Worm (Caenorhabditis elegans) whole organism, L2 larva: ENCODE results near the gene Y43E12A.2.

Experiments
- C34F6.9 ChIP-seq: fragments of 150-350 bp; optimal IDR thresholded peaks from 2 replicates; lab custom pipeline; 2014; ENCODE audit warnings: missing biosample characterization, missing genetic modification characterization
- F13H6.1 ChIP-seq: sonication (generic microtip); optimal IDR thresholded peaks from 2 replicates; lab custom pipeline; 2016; ENCODE audit warnings: missing genetic modification characterization, missing compliant biosample characterization
- R02D3.7 ChIP-seq: fragments of 150-350 bp; optimal IDR thresholded peaks from 2 replicates; lab custom pipeline; 2014; ENCODE audit warnings: missing biosample characterization, missing genetic modification characterization
- ZK546.5 ChIP-seq: sonication (generic microtip); optimal IDR thresholded peaks from 2 replicates; lab custom pipeline; 2017; ENCODE audit warnings: missing biosample characterization, missing genetic modification characterization
- alr-1 ChIP-seq: fragments of 150-350 bp; optimal IDR thresholded peaks from 2 replicates; lab custom pipeline; 2014; ENCODE audit warnings: missing biosample characterization, missing genetic modification characterization
- aly-2 ChIP-seq: fragments of 150-350 bp; optimal IDR thresholded peaks from 2 replicates; lab custom pipeline; 2014; ENCODE audit warnings: missing biosample characterization, missing genetic modification characterization
- ama-1 ChIP-seq: fragments of 150-350 bp; optimal IDR thresholded peaks from 2 replicates; lab custom pipeline; 2018; ENCODE audit warnings: inconsistent platforms
- blmp-1 ChIP-seq: sonication (generic microtip); optimal IDR thresholded peaks from 2 replicates; lab custom pipeline; 2017; ENCODE audit warnings: missing genetic modification characterization, mild to moderate bottlenecking, missing compliant biosample characterization, antibody characterized with exemption, moderate library complexity; ENCODE audit not compliant: insufficient read depth
- crh-2 ChIP-seq: sonication (generic microtip); optimal IDR thresholded peaks from 2 replicates; lab custom pipeline; 2017; ENCODE audit warnings: missing biosample characterization, missing genetic modification characterization
- dmd-4 ChIP-seq: sonication (generic microtip); optimal IDR thresholded peaks from 2 replicates; lab custom pipeline; 2017; ENCODE audit warnings: missing biosample characterization, missing genetic modification characterization
- elt-3 ChIP-seq: sonication (generic microtip); optimal IDR thresholded peaks from 2 replicates; lab custom pipeline; 2017; ENCODE audit warnings: missing biosample characterization, missing genetic modification characterization
- fos-1 ChIP-seq: fragments of 150-350 bp; optimal IDR thresholded peaks from 2 replicates; lab custom pipeline; 2014; ENCODE audit warnings: missing biosample characterization, missing genetic modification characterization
- gmeb-1 ChIP-seq: fragments of 150-350 bp; optimal IDR thresholded peaks from 2 replicates; lab custom pipeline; 2014; ENCODE audit warnings: missing biosample characterization, missing genetic modification characterization
- lin-11 ChIP-seq: fragments of 150-350 bp; sonication (generic microtip); optimal IDR thresholded peaks from 2 replicates; lab custom pipeline; 2014; ENCODE audit warnings: missing biosample characterization, missing genetic modification characterization, inconsistent platforms, mixed read lengths
- lin-13 ChIP-seq: fragments of 150-350 bp; optimal IDR thresholded peaks from 2 replicates; lab custom pipeline; 2014; ENCODE audit warnings: missing biosample characterization, missing genetic modification reagents, missing genetic modification characterization
- lsy-2 ChIP-seq, 2 experiments: fragments of 150-350 bp in 1 of 2; sonication (generic microtip) in 1 of 2; optimal IDR thresholded peaks; 2 replicates each; lab custom pipeline; 2014 to 2017; ENCODE audit warnings: missing biosample characterization in 2 of 2, missing genetic modification characterization in 2 of 2
- mab-5 ChIP-seq: fragments of 150-350 bp; optimal IDR thresholded peaks from 2 replicates; lab custom pipeline; 2014; ENCODE audit warnings: missing biosample characterization, missing genetic modification characterization
- mbf-1 ChIP-seq: sonication (generic microtip); optimal IDR thresholded peaks from 2 replicates; lab custom pipeline; 2017; ENCODE audit warnings: missing biosample characterization, missing genetic modification characterization
- mdl-1 ChIP-seq, 2 experiments: fragments of 150-350 bp in 1 of 2; sonication (generic microtip) in 1 of 2; optimal IDR thresholded peaks; 2 replicates each; lab custom pipeline; 2017; ENCODE audit warnings: missing biosample characterization in 2 of 2, missing genetic modification characterization in 2 of 2
- nhr-10 ChIP-seq: sonication (generic microtip); optimal IDR thresholded peaks from 2 replicates; lab custom pipeline; 2017; ENCODE audit warnings: missing biosample characterization, missing genetic modification characterization
- nhr-129 ChIP-seq: fragments of 150-350 bp; optimal IDR thresholded peaks from 2 replicates; lab custom pipeline; 2014; ENCODE audit warnings: missing biosample characterization, missing genetic modification characterization
- nhr-21 ChIP-seq: fragments of 150-350 bp; optimal IDR thresholded peaks from 2 replicates; lab custom pipeline; 2014; ENCODE audit warnings: missing biosample characterization, missing genetic modification characterization
- nhr-25 ChIP-seq: fragments of 150-350 bp; sonication (generic microtip); optimal IDR thresholded peaks from 3 replicates; lab custom pipeline; 2014; ENCODE audit warnings: missing biosample characterization, missing genetic modification characterization
- nhr-6 ChIP-seq: fragments of 150-350 bp; optimal IDR thresholded peaks from 2 replicates; lab custom pipeline; 2014; ENCODE audit warnings: missing biosample characterization, missing genetic modification characterization
- nhr-77 ChIP-seq: fragments of 150-350 bp; optimal IDR thresholded peaks from 2 replicates; lab custom pipeline; 2014; ENCODE audit warnings: missing biosample characterization, missing genetic modification characterization
- peb-1 ChIP-seq: fragments of 150-350 bp; optimal IDR thresholded peaks from 2 replicates; lab custom pipeline; 2014; ENCODE audit warnings: missing biosample characterization, missing genetic modification characterization
- sem-4 ChIP-seq: fragments of 150-350 bp; optimal IDR thresholded peaks from 2 replicates; lab custom pipeline; 2014; ENCODE audit warnings: missing biosample characterization, missing genetic modification reagents, missing genetic modification characterization
- skn-1 ChIP-seq: sonication (generic microtip); optimal IDR thresholded peaks from 2 replicates; lab custom pipeline; 2017; ENCODE audit warnings: missing biosample characterization, missing genetic modification characterization
- sma-3 ChIP-seq: sonication (generic microtip); optimal IDR thresholded peaks from 2 replicates; lab custom pipeline; 2016; ENCODE audit warnings: missing genetic modification reagents, missing genetic modification characterization, missing compliant biosample characterization
- sma-9 ChIP-seq, 2 experiments: fragments of 150-350 bp in 1 of 2; sonication (generic microtip) in 1 of 2; optimal IDR thresholded peaks; 2 replicates each; lab custom pipeline; 2014 to 2016; ENCODE audit warnings: missing genetic modification characterization in 2 of 2, mild to moderate bottlenecking in 1 of 2, missing biosample characterization in 1 of 2, missing compliant biosample characterization in 1 of 2, missing genetic modification reagents in 1 of 2, moderate library complexity in 1 of 2
- snpc-4 ChIP-seq: fragments of 150-350 bp; optimal IDR thresholded peaks from 2 replicates; lab custom pipeline; 2014; ENCODE audit warnings: missing biosample characterization, missing genetic modification characterization
- unc-55 ChIP-seq: fragments of 150-350 bp; sonication (generic microtip); optimal IDR thresholded peaks from 3 replicates; lab custom pipeline; 2014; ENCODE audit warnings: missing biosample characterization, missing genetic modification reagents, missing genetic modification characterization
- unc-62 ChIP-seq: fragments of 150-350 bp; optimal IDR thresholded peaks from 2 replicates; lab custom pipeline; 2014; ENCODE audit warnings: missing biosample characterization, missing genetic modification reagents, missing genetic modification characterization
- zag-1 ChIP-seq: fragments of 150-350 bp; optimal IDR thresholded peaks from 2 replicates; lab custom pipeline; 2014; ENCODE audit warnings: missing biosample characterization, missing genetic modification characterization
- ztf-1 ChIP-seq: fragments of 200-800 bp; sonication (Bioruptor generic); conservative IDR thresholded peaks from 2 replicates; pipeline ENCODE4 v1.3.6; 2022; ENCODE audit warnings: missing genetic modification characterization, missing compliant biosample characterization
- ztf-4 ChIP-seq: fragments of 150-350 bp; optimal IDR thresholded peaks from 2 replicates; lab custom pipeline; 2014; ENCODE audit warnings: missing biosample characterization, missing genetic modification characterization

Y43E12A.2 gene

ce11 chrIV:10936906-10937540 is 44.8 kb upstream of the Y43E12A.2 start, which contains the start of gene fic-1:
TSS of gene fic-1 (plus strand) at chrIV:10937454.
- no peak for TF ChIP-seq mbf-1 (tag; lab: Kevin White, UChicago)
- TF ChIP-seq fos-1 (tag; lab: Kevin White, UChicago), result peak; percentile 19
- peak; percentile 84 for TF ChIP-seq sma-9 (GFP tag; optimal IDR thresholded peaks at IDR 0.05; lab: Kevin White, UChicago)
- TF ChIP-seq sma-9 (tag; optimal IDR thresholded peaks at IDR 0.05; lab: Kevin White, UChicago), result no peak
- TF ChIP-seq unc-55 (GFP tag; lab: Kevin White, UChicago), result peak; percentile 94
- no peak for TF ChIP-seq nhr-21
- peak; percentile 36 for TF ChIP-seq snpc-4
- TF ChIP-seq sem-4 (tag; lab: Kevin White, UChicago), result peak; percentile 33
- peak; percentile 51 for TF ChIP-seq mab-5 (tag; lab: Kevin White, UChicago)
- TF ChIP-seq nhr-129, result peak; percentile 81
- TF ChIP-seq C34F6.9 (tag; lab: Kevin White, UChicago), result peak; percentile 92
- TF ChIP-seq crh-2, result peak; percentile 90
- TF ChIP-seq ama-1 (lab: Kevin White, UChicago), result peak; percentile 24
- no peak for TF ChIP-seq nhr-77 (tag; lab: Kevin White, UChicago)
- TF ChIP-seq sma-3, result peak; percentile 22
- TF ChIP-seq R02D3.7 (tag; lab: Kevin White, UChicago), result no peak
- TF ChIP-seq mdl-1 (tag; optimal IDR thresholded peaks at IDR 0.05; lab: Kevin White, UChicago), result peak; percentile 77 to 84
- TF ChIP-seq lin-13, result peak; percentile 74
- no peak for TF ChIP-seq nhr-10 (tag; lab: Kevin White, UChicago)
- peak; percentile 64 for TF ChIP-seq zag-1 (tag; lab: Kevin White, UChicago)
- TF ChIP-seq dmd-4, result no peak
- TF ChIP-seq ztf-4, result peak; percentile 63
- peak; percentile 38 for TF ChIP-seq skn-1 (tag; lab: Kevin White, UChicago)
- TF ChIP-seq lin-11 (tag; lab: Kevin White, UChicago), result no peak
- peak; percentile 44 for TF ChIP-seq F13H6.1
- no peak for TF ChIP-seq alr-1 (tag; lab: Kevin White, UChicago)
- peak; percentile 56 for TF ChIP-seq nhr-6 (tag; lab: Kevin White, UChicago)
- peak; percentile 37 to 83 for TF ChIP-seq lsy-2 (tag; optimal IDR thresholded peaks at IDR 0.05; lab: Kevin White, UChicago)

- TF ChIP-seq nhr-25 (tag; lab: Kevin White, UChicago) (no peak), nhr-77 (tag; lab: Kevin White, UChicago) (no peak), blmp-1 (tag; lab: Kevin White, UChicago) (no peak), mbf-1 (tag; lab: Kevin White, UChicago) (no peak)
Measured at ce11 chrIV:10948797-10949196, 33.1 kb upstream of the Y43E12A.2 start, which contains the start of gene Y69E1A.1. TSS of gene Y69E1A.1 (minus strand) at chrIV:10948897.

- no peak for TF ChIP-seq mdl-1 (tag; optimal IDR thresholded peaks at IDR 0.05; lab: Kevin White, UChicago)
- TF ChIP-seq ama-1 (lab: Kevin White, UChicago), result no peak
- no peak for TF ChIP-seq peb-1 (tag; lab: Kevin White, UChicago)
- TF ChIP-seq nhr-6 (tag; lab: Kevin White, UChicago), result no peak
- TF ChIP-seq unc-55 (GFP tag; lab: Kevin White, UChicago), result no peak
- no peak for TF ChIP-seq nhr-21
- TF ChIP-seq unc-62 (GFP tag; lab: Kevin White, UChicago), result no peak
- TF ChIP-seq F13H6.1, result no peak
- no peak for TF ChIP-seq ztf-1 (GFP tag; lab: Robert Waterston, UW)
- TF ChIP-seq alr-1 (tag; lab: Kevin White, UChicago), result no peak
- TF ChIP-seq ZK546.5 (tag; lab: Kevin White, UChicago), result no peak
- no peak for TF ChIP-seq mbf-1 (tag; lab: Kevin White, UChicago)
- TF ChIP-seq blmp-1 (tag; lab: Kevin White, UChicago), result no peak
- TF ChIP-seq zag-1 (tag; lab: Kevin White, UChicago), result no peak
- no peak for TF ChIP-seq gmeb-1 (tag; lab: Kevin White, UChicago)
- TF ChIP-seq lsy-2 (tag; optimal IDR thresholded peaks at IDR 0.05; lab: Kevin White, UChicago), result no peak
- TF ChIP-seq aly-2 (tag; lab: Kevin White, UChicago), result no peak
- TF ChIP-seq elt-3 (tag; lab: Kevin White, UChicago), result no peak
- no peak for TF ChIP-seq snpc-4
- TF ChIP-seq, all 48 proteins: peak for 0
Measured at ce11 chrIV:10949510-10949909, 32.4 kb upstream of the Y43E12A.2 start, which contains the start of gene nsph-3.1. TSS of gene nsph-3.1 (plus strand) at chrIV:10949810.
